Worm (Caenorhabditis elegans): Measurements from ENCODE around the gene dos-3.
A peak's percentile ranks its signal among the peaks of the same experiment; 100 is the strongest.

The dos-3 gene

ce11 chrIII:793595-793994, 45.8 kb downstream of the dos-3 start, which contains the start of gene snt-2:
TSS of gene snt-2 (minus strand) at chrIII:793733.
- TF ChIP-seq nhr-23 (tag; optimal IDR thresholded peaks at IDR 0.05), result no peak
- TF ChIP-seq elt-1 (tag; optimal IDR thresholded peaks at IDR 0.05), result no peak
- TF ChIP-seq nhr-77 (tag; optimal IDR thresholded peaks at IDR 0.05), result no peak
- TF ChIP-seq mdl-1 (tag; optimal IDR thresholded peaks at IDR 0.05), result peak in 1 of 2 experiments; percentile 39
- no peak for TF ChIP-seq sem-4 (tag; optimal IDR thresholded peaks at IDR 0.05)
- no peak for TF ChIP-seq blmp-1 (tag; optimal IDR thresholded peaks at IDR 0.05; ENCODE audit: insufficient read depth)
- TF ChIP-seq ztf-1 (GFP tag; conservative IDR thresholded peaks at IDR 0.05), result no peak
- TF ChIP-seq lsy-2 (tag; optimal IDR thresholded peaks at IDR 0.05), result peak; percentile 97 to 99
- peak; percentile 56 for TF ChIP-seq nhr-21 (tag; optimal IDR thresholded peaks at IDR 0.05)
- TF ChIP-seq zag-1 (tag; optimal IDR thresholded peaks at IDR 0.05), result no peak
- TF ChIP-seq sma-3 (GFP tag; optimal IDR thresholded peaks at IDR 0.05), result peak; percentile 61
- no peak for TF ChIP-seq skn-1 (tag; optimal IDR thresholded peaks at IDR 0.05)
- TF ChIP-seq Y55F3AM.14 (GFP tag; optimal IDR thresholded peaks at IDR 0.05), result peak; percentile 36
- TF ChIP-seq ama-1 (optimal IDR thresholded peaks at IDR 0.05), result no peak
- TF ChIP-seq mbf-1 (tag; optimal IDR thresholded peaks at IDR 0.05), result no peak
- TF ChIP-seq R02D3.7 (tag; optimal IDR thresholded peaks at IDR 0.05), result no peak
- TF ChIP-seq snpc-4 (tag; optimal IDR thresholded peaks at IDR 0.05), result peak; percentile 25
- no peak for TF ChIP-seq lin-39 (tag; optimal IDR thresholded peaks at IDR 0.05)
- peak; percentile 40 for TF ChIP-seq sma-9 (GFP tag; optimal IDR thresholded peaks at IDR 0.05)
- TF ChIP-seq sma-9 (tag; optimal IDR thresholded peaks at IDR 0.05), result no peak
- TF ChIP-seq dmd-4 (tag; optimal IDR thresholded peaks at IDR 0.05), result no peak
- no peak for TF ChIP-seq ceh-82 (tag; optimal IDR thresholded peaks at IDR 0.05)
- peak; percentile 36 for TF ChIP-seq ZK546.5 (tag; optimal IDR thresholded peaks at IDR 0.05)
- no peak for TF ChIP-seq nhr-11 (tag; optimal IDR thresholded peaks at IDR 0.05)
- peak; percentile 4 for TF ChIP-seq mab-5 (tag; optimal IDR thresholded peaks at IDR 0.05)
- TF ChIP-seq lin-11 (tag; optimal IDR thresholded peaks at IDR 0.05), result peak; percentile 72
- no peak for TF ChIP-seq unc-39 (tag; optimal IDR thresholded peaks at IDR 0.05)
- TF ChIP-seq nhr-12 (tag; optimal IDR thresholded peaks at IDR 0.05), result no peak
- peak; percentile 71 for TF ChIP-seq nhr-129 (tag; optimal IDR thresholded peaks at IDR 0.05)
- peak; percentile 45 for TF ChIP-seq F13H6.1 (tag; optimal IDR thresholded peaks at IDR 0.05)
- peak; percentile 21 for TF ChIP-seq ceh-16 (tag; optimal IDR thresholded peaks at IDR 0.05)
- no peak for TF ChIP-seq unc-62 (GFP tag; optimal IDR thresholded peaks at IDR 0.05)
- TF ChIP-seq crh-2 (tag; optimal IDR thresholded peaks at IDR 0.05), result peak; percentile 81
- no peak for TF ChIP-seq ztf-11 (tag; optimal IDR thresholded peaks at IDR 0.05)
- peak; percentile 92 for TF ChIP-seq unc-55 (GFP tag; optimal IDR thresholded peaks at IDR 0.05)
- no peak for TF ChIP-seq egl-27 (tag; optimal IDR thresholded peaks at IDR 0.05)
- TF ChIP-seq nhr-25 (tag; optimal IDR thresholded peaks at IDR 0.05), result peak; percentile 50
- TF ChIP-seq nhr-237 (tag; optimal IDR thresholded peaks at IDR 0.05), result no peak
- peak; percentile 72 for TF ChIP-seq C34F6.9 (tag; optimal IDR thresholded peaks at IDR 0.05)
- no peak for TF ChIP-seq nhr-10 (tag; optimal IDR thresholded peaks at IDR 0.05)
- no peak for TF ChIP-seq aly-2 (tag; optimal IDR thresholded peaks at IDR 0.05)
- TF ChIP-seq gmeb-1 (tag; optimal IDR thresholded peaks at IDR 0.05), result peak; percentile 78
- peak; percentile 75 for TF ChIP-seq lin-13 (GFP tag; optimal IDR thresholded peaks at IDR 0.05)
- TF ChIP-seq fos-1 (tag; optimal IDR thresholded peaks at IDR 0.05), result peak; percentile 48
- no peak for TF ChIP-seq peb-1 (tag; optimal IDR thresholded peaks at IDR 0.05)

- no peak for TF ChIP-seq crh-2 (tag; optimal IDR thresholded peaks at IDR 0.05)
- TF ChIP-seq ZK546.5 (tag; optimal IDR thresholded peaks at IDR 0.05), result no peak
- no peak for TF ChIP-seq ztf-1 (GFP tag; conservative IDR thresholded peaks at IDR 0.05)
- no peak for TF ChIP-seq ztf-4 (tag; optimal IDR thresholded peaks at IDR 0.05)
- no peak for TF ChIP-seq unc-62 (GFP tag; optimal IDR thresholded peaks at IDR 0.05)
- no peak for TF ChIP-seq ceh-82 (tag; optimal IDR thresholded peaks at IDR 0.05)
- TF ChIP-seq nhr-6 (tag; optimal IDR thresholded peaks at IDR 0.05), result no peak
- TF ChIP-seq nhr-21 (tag; optimal IDR thresholded peaks at IDR 0.05), result no peak
- TF ChIP-seq nhr-237 (tag; optimal IDR thresholded peaks at IDR 0.05), result no peak
- no peak for TF ChIP-seq blmp-1 (tag; optimal IDR thresholded peaks at IDR 0.05; ENCODE audit: insufficient read depth)
- no peak for TF ChIP-seq dmd-4 (tag; optimal IDR thresholded peaks at IDR 0.05)
- no peak for TF ChIP-seq gmeb-1 (tag; optimal IDR thresholded peaks at IDR 0.05)
- no peak for TF ChIP-seq sma-3 (GFP tag; optimal IDR thresholded peaks at IDR 0.05)
- no peak for TF ChIP-seq R02D3.7 (tag; optimal IDR thresholded peaks at IDR 0.05)
- no peak for TF ChIP-seq nhr-11 (tag; optimal IDR thresholded peaks at IDR 0.05)
These were observed 48.8 kb downstream of the dos-3 start for ce11 chrIII:790591-790990.
